2 fruit fly cellular contexts compared by ENCODE assay signal in the genomic region with DNA sequence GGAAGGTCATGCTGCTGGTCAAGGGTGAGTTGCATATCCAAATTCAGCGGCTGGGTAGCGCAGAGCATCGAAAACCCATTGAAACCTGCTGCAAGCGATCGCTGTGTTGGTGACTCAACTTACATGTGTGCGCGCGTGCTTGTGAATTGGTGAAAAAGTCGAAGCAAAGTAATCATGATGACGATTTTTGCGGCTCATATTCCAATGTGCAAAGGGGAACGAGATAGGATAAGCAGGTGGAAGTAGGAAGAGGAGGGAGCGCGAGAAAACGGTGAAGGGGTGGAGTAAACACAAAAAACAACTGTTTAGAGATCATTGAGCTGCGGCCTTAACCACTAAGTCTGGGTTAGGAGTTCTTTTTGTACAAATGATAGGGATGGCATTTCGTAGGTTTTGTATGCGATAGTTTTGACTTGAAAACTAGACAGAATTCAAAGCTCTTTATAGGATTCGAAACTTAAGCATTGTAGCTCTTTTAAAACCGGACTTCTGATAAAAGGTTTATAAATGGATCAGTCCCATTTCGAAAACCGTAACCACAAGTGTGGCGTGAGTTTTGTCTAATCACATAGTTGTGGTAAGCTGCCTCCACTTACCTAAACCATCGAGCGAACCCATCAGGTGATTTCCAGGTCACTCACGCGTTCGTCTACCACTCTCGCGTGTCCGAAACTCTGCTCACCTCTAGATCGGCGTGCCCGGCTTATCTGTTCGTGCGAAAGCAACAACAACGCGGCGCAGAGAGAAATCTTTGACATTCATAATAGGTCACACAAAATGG.
TF ChIP-seq lines count a peak whose summit lies in the region.

No protein-coding gene starts in this region.

TF ChIP-seq in whole organism, embryonic, 481 proteins besides CTCF, POLR2A, EP300 and RAD21 (continued from another document and continues in another):
- TF ChIP-seq vfl (GFP tag; optimal IDR thresholded peaks at IDR 0.05; lab: Kevin White, UChicago) (no peak), CG16813 (GFP tag; IDR thresholded peaks at IDR 0.05; lab: Robert Waterston, UW; ENCODE audit: partially characterized antibody) (peak; percentile 77), Abd-B (GFP tag; optimal IDR thresholded peaks at IDR 0.05; lab: Kevin White, UChicago) (no peak), Pdp1 (GFP tag; optimal IDR thresholded peaks at IDR 0.05; lab: Kevin White, UChicago) (peak; percentile 22 to 51), dmrt99B (tag; optimal IDR thresholded peaks at IDR 0.05; lab: Kevin White, UChicago) (peak; percentile 44), mam (GFP tag; optimal IDR thresholded peaks at IDR 0.05; lab: Kevin White, UChicago) (peak; percentile 31), grn (GFP tag; optimal IDR thresholded peaks at IDR 0.05; lab: Kevin White, UChicago) (peak; percentile 7), CG14014 (GFP tag; IDR thresholded peaks at IDR 0.05; lab: Robert Waterston, UW) (peak; percentile 27; the same call in 1 of the 2 replicates), row (GFP tag; IDR thresholded peaks at IDR 0.05; lab: Robert Waterston, UW) (peak; percentile 87), CG3847 (GFP tag; IDR thresholded peaks at IDR 0.05; lab: Robert Waterston, UW) (no peak; the same call in 1 of the 2 replicates), CG3838 (GFP tag; optimal IDR thresholded peaks at IDR 0.05; lab: Kevin White, UChicago) (no peak), CG7372 (GFP tag; IDR thresholded peaks at IDR 0.05; lab: Robert Waterston, UW) (peak; percentile 40; the same call in 1 of the 2 replicates), BtbVII (GFP tag; optimal IDR thresholded peaks at IDR 0.05; lab: Kevin White, UChicago) (no peak), CG18262 (tag; optimal IDR thresholded peaks at IDR 0.05; lab: Kevin White, UChicago) (peak; percentile 37), CG13123 (GFP tag; optimal IDR thresholded peaks at IDR 0.05; lab: Kevin White, UChicago) (no peak), NK7.1 (GFP tag; optimal IDR thresholded peaks at IDR 0.05; lab: Kevin White, UChicago) (no peak), Ptx1 (GFP tag; IDR thresholded peaks at IDR 0.05; lab: Robert Waterston, UW) (peak; percentile 39), CG32767 (GFP tag; IDR thresholded peaks at IDR 0.05; lab: Robert Waterston, UW) (no peak), lbe (GFP tag; optimal IDR thresholded peaks at IDR 0.05; lab: Kevin White, UChicago) (no peak), wek (GFP tag; optimal IDR thresholded peaks at IDR 0.05; lab: Kevin White, UChicago) (no peak), Ets97D (GFP tag; optimal IDR thresholded peaks at IDR 0.05; lab: Kevin White, UChicago) (no peak), Sox100B (GFP tag; optimal IDR thresholded peaks at IDR 0.05; lab: Kevin White, UChicago) (no peak), CG11723 (GFP tag; optimal IDR thresholded peaks at IDR 0.05; lab: Kevin White, UChicago) (peak; percentile 25), vvl (GFP tag; IDR thresholded peaks at IDR 0.05; lab: Robert Waterston, UW) (no peak; the same call in 1 of the 2 replicates), MTF-1 (GFP tag; optimal IDR thresholded peaks at IDR 0.05; lab: Kevin White, UChicago; ENCODE audit: borderline replicate concordance) (no peak), PHDP (tag; optimal IDR thresholded peaks at IDR 0.05; lab: Kevin White, UChicago) (peak; percentile 21), CG5953 (GFP tag; IDR thresholded peaks at IDR 0.05; lab: Robert Waterston, UW) (no peak), Eip74EF (GFP tag; optimal IDR thresholded peaks at IDR 0.05; lab: Kevin White, UChicago) (no peak), klu (GFP tag; IDR thresholded peaks at IDR 0.05; lab: Robert Waterston, UW) (no peak), dysf (GFP tag; IDR thresholded peaks at IDR 0.05; lab: Robert Waterston, UW) (peak; percentile 49; the same call in 2 of the 3 replicates), gem (tag; optimal IDR thresholded peaks at IDR 0.05; lab: Kevin White, UChicago) (peak; percentile 53), Camta (GFP tag; optimal IDR thresholded peaks at IDR 0.05; lab: Kevin White, UChicago) (peak; percentile 7), CG15011 (GFP tag; optimal IDR thresholded peaks at IDR 0.05; lab: Kevin White, UChicago) (no peak), Ada2b (GFP tag; IDR thresholded peaks at IDR 0.05; lab: Robert Waterston, UW) (no peak), Dbx (GFP tag; IDR thresholded peaks at IDR 0.05; lab: Robert Waterston, UW) (0 out of 3 replicates have a peak, but pooled peaks have one; percentile 36), CG33557 (GFP tag; optimal IDR thresholded peaks at IDR 0.05; lab: Kevin White, UChicago) (peak; percentile 42), Bdp1 (GFP tag; optimal IDR thresholded peaks at IDR 0.05; lab: Kevin White, UChicago) (no peak), CG4404 (GFP tag; IDR thresholded peaks at IDR 0.05; lab: Robert Waterston, UW) (peak; percentile 37; the same call in 1 of the 2 replicates), CG34422 (GFP tag; IDR thresholded peaks at IDR 0.05; lab: Robert Waterston, UW) (no peak), CG14667 (GFP tag; IDR thresholded peaks at IDR 0.05; lab: Robert Waterston, UW) (0 out of 2 replicates have a peak, but pooled peaks have one; percentile 5), cas (GFP tag; IDR thresholded peaks at IDR 0.05; lab: Robert Waterston, UW) (0 out of 2 replicates have a peak, but pooled peaks have one; percentile 13), eve (GFP tag; optimal IDR thresholded peaks at IDR 0.05; lab: Kevin White, UChicago) (no peak), CG9609 (GFP tag; optimal IDR thresholded peaks at IDR 0.05; lab: Kevin White, UChicago) (no peak), Ravus (GFP tag; IDR thresholded peaks at IDR 0.05; lab: Robert Waterston, UW) (no peak), CG31388 (GFP tag; optimal IDR thresholded peaks at IDR 0.05; lab: Kevin White, UChicago) (no peak), CG4854 (GFP tag; optimal IDR thresholded peaks at IDR 0.05; lab: Kevin White, UChicago) (no peak), Deaf1 (tag; optimal IDR thresholded peaks at IDR 0.05; lab: Kevin White, UChicago) (no peak), gfzf (GFP tag; optimal IDR thresholded peaks at IDR 0.05; lab: Kevin White, UChicago) (peak; percentile 13), Tbp (GFP tag; optimal IDR thresholded peaks at IDR 0.05; lab: Kevin White, UChicago) (no peak), CG7745 (tag; optimal IDR thresholded peaks at IDR 0.05; lab: Kevin White, UChicago) (no peak), unc-4 (GFP tag; IDR thresholded peaks at IDR 0.05; lab: Robert Waterston, UW; ENCODE audit: partially characterized antibody) (peak; percentile 76), nmo (GFP tag; optimal IDR thresholded peaks at IDR 0.05; lab: Kevin White, UChicago) (peak; percentile 24), Dref (GFP tag; IDR thresholded peaks at IDR 0.05; lab: Robert Waterston, UW) (no peak), Side (GFP tag; optimal IDR thresholded peaks at IDR 0.05; lab: Kevin White, UChicago) (peak; percentile 9), Rx (GFP tag; IDR thresholded peaks at IDR 0.05; lab: Robert Waterston, UW) (no peak), Adf1 (GFP tag; IDR thresholded peaks at IDR 0.05; lab: Robert Waterston, UW) (no peak), CG1647 (GFP tag; optimal IDR thresholded peaks at IDR 0.05; lab: Kevin White, UChicago) (no peak), Myb (GFP tag; optimal IDR thresholded peaks at IDR 0.05; lab: Kevin White, UChicago) (no peak), CG15479 (GFP tag; optimal IDR thresholded peaks at IDR 0.05; lab: Kevin White, UChicago) (peak; percentile 27), CG12659 (GFP tag; optimal IDR thresholded peaks at IDR 0.05; lab: Kevin White, UChicago) (peak; percentile 21), en (GFP tag; optimal IDR thresholded peaks at IDR 0.05; lab: Kevin White, UChicago) (no peak)

TF ChIP-seq in whole organism, prepupa, 60 proteins besides CTCF, POLR2A, EP300 and RAD21 (continued from another document):
- no peak for TF ChIP-seq Lpt (GFP tag; optimal IDR thresholded peaks at IDR 0.05; lab: Kevin White, UChicago)
- peak; percentile 76 for TF ChIP-seq esn (GFP tag; optimal IDR thresholded peaks at IDR 0.05; lab: Kevin White, UChicago)
- TF ChIP-seq dac (GFP tag; optimal IDR thresholded peaks at IDR 0.05; lab: Kevin White, UChicago): peak; percentile 48
- peak; percentile 12 for TF ChIP-seq CG10669 (GFP tag; optimal IDR thresholded peaks at IDR 0.05; lab: Kevin White, UChicago)
- TF ChIP-seq net (GFP tag; optimal IDR thresholded peaks at IDR 0.05; lab: Kevin White, UChicago): peak; percentile 57
- peak; percentile 10 for TF ChIP-seq CG6276 (GFP tag; optimal IDR thresholded peaks at IDR 0.05; lab: Kevin White, UChicago)
- no peak for TF ChIP-seq CG6163 (GFP tag; IDR thresholded peaks at IDR 0.05; lab: Robert Waterston, UW)
- TF ChIP-seq CG11902 (GFP tag; optimal IDR thresholded peaks at IDR 0.05; lab: Kevin White, UChicago): peak; percentile 48
- peak; percentile 67 for TF ChIP-seq topi (GFP tag; optimal IDR thresholded peaks at IDR 0.05; lab: Kevin White, UChicago)
- TF ChIP-seq CG3919 (GFP tag; optimal IDR thresholded peaks at IDR 0.05; lab: Kevin White, UChicago): peak; percentile 51
- no peak for TF ChIP-seq CG9139 (GFP tag; optimal IDR thresholded peaks at IDR 0.05; lab: Kevin White, UChicago)
- peak; percentile 60 for TF ChIP-seq CG8119 (GFP tag; IDR thresholded peaks at IDR 0.05; lab: Robert Waterston, UW)
- TF ChIP-seq CG16779 (tag; optimal IDR thresholded peaks at IDR 0.05; lab: Kevin White, UChicago): no peak
TF ChIP-seq in whole organism, prepupa: peak in this region for 50.
